Fruit fly (Drosophila melanogaster): ENCODE data around the gene CG31523.

DNA sequence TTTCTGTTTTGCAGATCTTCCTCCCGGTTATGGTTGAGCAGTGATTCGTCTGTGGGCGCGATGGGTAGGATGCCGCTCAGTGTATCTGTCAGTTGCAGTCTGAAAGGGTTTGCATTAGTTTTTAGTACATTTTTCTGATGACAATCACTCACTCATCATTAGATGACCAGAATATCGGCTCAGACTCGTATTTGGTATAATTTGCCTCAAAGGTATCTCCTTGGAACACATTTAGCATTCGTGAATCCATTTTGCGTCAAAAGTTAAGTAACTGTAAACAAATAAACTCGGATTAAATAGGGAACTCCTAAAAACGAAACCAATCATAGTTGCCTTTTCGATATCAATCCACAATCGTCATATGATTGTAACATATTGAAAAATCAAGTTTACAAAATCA is 52.3 kb downstream of the CG31523 start, which contains the start of gene CG31525:
- TF ChIP-seq CG12605 (GFP tag; IDR thresholded peaks at IDR 0.05) (no peak), CG8159 (tag; optimal IDR thresholded peaks at IDR 0.05) (no peak), CG9948 (tag; optimal IDR thresholded peaks at IDR 0.05) (no peak), CG8301 (tag; optimal IDR thresholded peaks at IDR 0.05) (no peak), CG10348 (GFP tag; IDR thresholded peaks at IDR 0.05) (no peak)
